Fruit fly (Drosophila melanogaster) ovary, adult (tissue): ENCODE data around the gene Alh.
A peak's percentile ranks its signal among the peaks of the same experiment; 100 is the strongest.

Experiments
- CG17801 ChIP-seq: fragments of 200-800 bp; optimal IDR thresholded peaks from 2 replicates; lab custom pipeline; 2019; ENCODE audit warnings: missing biosample characterization, mild to moderate bottlenecking, missing genetic modification characterization, moderate library complexity; ENCODE audit not compliant: partially characterized antibody

Gene Alh

DNA sequence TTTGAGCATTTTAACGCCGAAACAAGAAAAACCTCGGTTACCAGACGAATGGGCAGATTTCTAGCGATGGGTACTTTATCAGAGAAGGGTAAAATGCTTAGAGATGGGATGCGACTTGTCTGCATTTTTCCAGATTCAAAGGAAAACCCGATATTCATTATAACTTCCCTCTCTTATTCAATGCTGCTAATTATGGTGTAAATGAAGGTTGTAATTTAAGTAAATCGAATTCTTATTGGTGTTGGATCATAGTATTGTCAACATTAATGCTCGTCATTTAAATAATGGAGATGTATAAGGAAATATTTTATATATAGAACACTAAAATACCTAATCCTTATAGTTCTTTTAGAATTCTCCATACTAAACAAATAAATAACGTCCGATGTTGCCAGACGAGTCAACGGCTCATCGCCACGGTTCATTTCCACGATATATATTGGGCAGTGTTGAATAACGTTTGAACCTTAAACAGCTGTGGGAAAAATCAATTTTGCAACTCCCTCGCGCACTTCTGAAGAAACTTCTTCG, at the start of gene Alh, which contains the start of gene CG10098:
TSS of gene Alh (minus strand) at position 77 of the 531 bp plus-strand sequence.
TSS of gene CG10098 (plus strand) at position 440 of the 531 bp plus-strand sequence.
- peak; percentile 46 for TF ChIP-seq CG17801 (GFP tag; lab: Kevin White, UChicago)

DNA sequence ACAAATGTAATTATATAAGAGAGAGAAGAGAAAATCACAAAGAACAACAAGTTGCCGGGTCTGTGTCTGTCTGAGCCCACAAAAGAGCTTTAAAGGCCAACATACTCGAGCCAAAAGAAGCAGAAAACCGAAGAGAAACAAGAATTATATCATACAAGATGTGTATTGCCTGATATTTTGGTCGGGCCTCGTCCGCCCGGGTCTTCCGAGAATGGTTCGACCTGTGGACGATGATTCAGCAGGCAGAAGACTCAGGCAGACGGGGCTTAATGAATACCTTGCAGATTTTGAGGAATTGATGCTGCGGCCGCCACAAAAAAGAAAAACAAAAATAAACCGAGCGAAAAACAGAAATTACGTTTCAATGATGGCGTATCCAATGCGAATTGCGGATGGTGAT, 49.0 kb upstream of the Alh start:
- no peak for TF ChIP-seq CG17801 (GFP tag; lab: Kevin White, UChicago)

DNA sequence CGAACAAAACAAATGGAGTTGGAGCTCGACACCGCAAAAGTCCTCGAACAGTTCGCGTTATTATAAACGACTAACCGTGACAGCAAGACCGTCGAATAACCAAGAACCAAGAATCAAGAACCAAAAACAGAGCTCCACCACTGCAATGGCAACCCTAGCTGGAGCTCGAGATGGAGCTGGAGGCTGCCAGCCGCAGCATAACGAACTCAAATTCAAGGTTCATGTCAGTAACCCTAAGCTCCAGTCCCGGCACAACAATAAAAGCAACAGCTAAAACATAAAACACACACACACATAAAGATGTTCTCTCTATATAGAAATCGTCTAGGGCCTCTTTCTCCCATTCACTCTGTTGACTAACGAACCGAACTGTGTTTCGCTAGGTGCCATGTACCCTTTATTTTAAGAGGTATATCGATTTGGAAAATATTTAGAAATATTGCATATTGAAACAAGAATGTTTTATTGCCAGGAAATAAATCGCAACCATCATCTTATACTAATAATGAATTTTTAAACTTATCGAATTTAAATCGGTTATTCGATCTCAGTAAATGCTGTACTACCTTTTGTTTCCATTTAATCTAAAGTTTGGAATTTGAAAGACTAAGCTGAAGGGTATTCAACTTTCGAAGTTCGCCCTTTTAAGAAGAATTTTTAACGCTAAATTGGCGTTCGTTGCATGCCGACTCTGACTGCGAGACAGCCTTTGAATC, 47.6 kb upstream of the Alh start:
- TF ChIP-seq CG17801 (GFP tag; lab: Kevin White, UChicago): no peak

- TF ChIP-seq CG17801 (GFP tag; lab: Kevin White, UChicago): no peak
These were observed 45.9 kb upstream of the Alh start for dm6 chr3R:7169927-7170326.

DNA sequence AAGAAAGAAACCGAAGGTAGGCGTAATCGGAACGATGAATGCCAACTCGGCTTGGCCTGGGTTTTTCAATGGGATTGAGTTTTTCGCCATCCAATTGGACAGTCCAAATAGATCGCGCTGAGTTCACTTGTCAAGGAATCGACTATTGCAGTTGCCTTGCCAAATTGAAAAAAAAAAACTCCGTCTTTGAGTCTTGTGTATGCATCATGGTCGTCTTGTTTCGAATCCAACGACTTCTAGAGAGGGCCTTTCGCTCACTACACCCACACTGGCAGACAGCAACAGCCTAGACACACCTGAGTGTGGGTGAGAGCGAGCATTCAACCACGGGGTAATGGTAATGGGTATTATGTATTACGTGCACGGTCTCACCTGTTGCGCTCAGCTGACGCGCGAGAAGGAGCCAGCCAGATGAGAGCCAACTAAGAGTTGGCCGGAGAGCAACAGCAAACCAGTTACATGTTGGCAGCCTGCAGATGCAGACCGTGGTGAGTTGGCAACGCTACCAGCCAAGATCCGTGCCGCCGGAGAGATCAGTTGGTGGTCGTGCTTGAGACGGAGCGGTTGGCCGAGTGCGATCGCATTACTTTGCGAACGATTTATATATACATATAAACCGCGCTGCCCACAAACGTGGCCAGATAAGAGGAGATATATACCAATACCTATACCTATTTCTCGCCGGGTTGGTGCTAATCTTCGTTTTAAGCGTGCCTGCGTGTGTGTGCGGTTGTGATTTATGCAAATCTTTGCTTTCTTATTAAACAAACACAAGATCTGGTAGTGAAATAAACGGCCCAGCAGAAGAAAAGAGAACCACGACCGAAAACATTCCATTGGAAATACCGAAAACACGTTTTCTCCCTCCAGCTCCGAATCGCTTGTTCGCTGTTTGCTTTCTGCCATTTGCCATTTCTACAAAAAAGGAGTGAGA, 38.6 kb upstream of the Alh start, which contains the start of gene sas:
TSS of gene sas (plus strand) at position 453 of the 934 bp plus-strand sequence.
- TF ChIP-seq CG17801 (GFP tag; lab: Kevin White, UChicago): no peak

- no peak for TF ChIP-seq CG17801 (GFP tag; lab: Kevin White, UChicago)
These were observed 35.6 kb upstream of the Alh start for dm6 chr3R:7159615-7160014.

DNA sequence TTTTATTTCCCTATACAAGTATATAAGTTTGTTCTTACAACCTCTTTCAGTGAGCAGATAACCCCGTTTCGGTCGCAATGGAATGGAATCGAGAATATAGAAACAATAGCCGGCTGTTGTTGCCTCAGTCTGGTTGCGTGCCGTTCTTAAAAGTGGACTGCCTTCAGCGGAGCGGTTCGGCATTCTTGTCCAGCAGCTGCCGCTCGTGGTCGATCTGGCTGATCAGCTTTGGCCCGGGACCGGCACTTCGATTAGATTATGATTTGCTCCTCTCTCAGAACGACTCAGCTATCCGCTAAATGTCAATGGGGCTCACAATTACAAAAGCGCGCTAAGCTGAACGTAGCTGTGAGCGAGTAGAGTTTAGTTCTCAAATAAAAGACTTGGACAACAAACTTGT, 33.1 kb upstream of the Alh start:
- no peak for TF ChIP-seq CG17801 (GFP tag; lab: Kevin White, UChicago)

DNA sequence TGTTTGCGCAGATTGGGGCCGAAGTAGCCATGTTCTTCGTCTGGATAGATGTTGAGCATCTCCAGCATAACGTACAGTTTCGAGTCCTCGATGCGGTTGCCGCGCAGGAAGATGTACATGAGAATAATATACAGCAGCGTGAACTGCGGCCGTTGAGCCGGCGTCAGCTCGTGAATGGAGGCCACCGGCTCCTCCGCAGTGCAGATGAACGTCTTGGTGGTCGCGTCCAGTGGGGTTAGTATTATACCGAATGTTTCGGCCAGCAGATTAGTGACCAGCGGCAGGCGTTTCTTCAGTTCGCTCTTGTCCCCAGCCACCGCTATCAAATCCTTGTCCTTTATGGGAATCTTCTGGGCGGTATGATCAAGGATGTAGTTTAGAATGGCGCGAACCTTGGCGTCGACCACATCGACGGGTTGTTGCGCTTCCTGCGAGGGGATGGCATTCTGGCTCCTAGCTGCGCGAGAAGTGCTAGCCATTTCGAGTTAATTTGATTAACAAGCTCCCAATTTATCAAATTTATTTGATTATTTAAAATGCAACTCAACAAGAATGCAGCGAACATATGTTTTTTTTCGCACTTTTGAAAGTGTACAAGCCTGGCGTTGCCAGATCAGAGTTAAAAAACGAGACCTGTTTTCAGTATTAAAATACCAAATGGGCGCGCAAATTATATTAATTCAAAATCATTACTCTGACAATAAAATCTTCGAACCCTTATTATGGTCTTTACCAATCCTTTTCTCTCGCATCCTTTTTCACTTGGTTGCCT, 30.8 kb upstream of the Alh start, which contains the start of gene MAGE:
TSS of gene MAGE (minus strand) at position 595 of the 772 bp plus-strand sequence.
- TF ChIP-seq CG17801 (GFP tag; lab: Kevin White, UChicago): no peak

dm6 chr3R:7150544-7151406, 26.8 kb upstream of the Alh start, which contains the start of the genes gfzf and Sas-4:
gfzf (minus strand) TSS chr3R:7150968.
Sas-4 (plus strand) TSS chr3R:7151367.
- peak; percentile 15 for TF ChIP-seq CG17801 (GFP tag; lab: Kevin White, UChicago)

- TF ChIP-seq CG17801 (GFP tag; lab: Kevin White, UChicago): peak; percentile 56
These were observed 20.4 kb upstream of the Alh start, which contains the start of the genes CG14610 and CG2656 for dm6 chr3R:7144245-7144904. CG14610 (minus strand) TSS chr3R:7144295. CG2656 (plus strand) TSS chr3R:7144724.

DNA sequence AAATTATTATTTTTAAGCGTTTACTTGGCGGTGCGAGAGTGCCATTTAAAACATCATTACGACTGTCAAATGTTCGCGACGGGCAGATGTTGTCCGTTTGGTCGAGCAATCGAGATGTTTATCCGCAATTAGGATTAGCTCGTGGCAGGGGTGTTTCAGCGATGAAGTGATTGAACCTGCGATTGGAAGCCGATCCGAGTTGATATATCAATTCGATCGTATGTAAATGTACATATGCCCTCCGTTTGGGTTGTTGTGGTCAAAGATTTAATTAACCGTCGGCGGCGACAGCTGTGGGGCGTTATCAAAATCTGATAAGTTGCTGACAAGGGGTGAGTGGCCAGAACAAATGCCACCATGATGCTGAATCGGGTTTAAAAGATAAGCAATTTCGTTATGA, 18.6 kb upstream of the Alh start:
- no peak for TF ChIP-seq CG17801 (GFP tag; lab: Kevin White, UChicago)

dm6 chr3R:7139188-7140038, 15.4 kb upstream of the Alh start:
- TF ChIP-seq CG17801 (GFP tag; lab: Kevin White, UChicago): no peak
